Fruit fly (Drosophila melanogaster) whole organism, embryonic: ENCODE measurements around the gene Tdg.

Experiments
- CG10274 ChIP-seq: fragments of 200-800 bp; sonication (Bioruptor generic); optimal IDR thresholded peaks from 3 replicates; lab custom pipeline; 2017; ENCODE audit warnings: missing biosample characterization, mild to moderate bottlenecking, missing genetic modification characterization
- CG11093 ChIP-seq: fragments of 200-800 bp; sonication (Bioruptor generic); IDR thresholded peaks from 3 replicates; pipeline ENCODE4 v1.3.6; 2022; ENCODE audit warnings: missing biosample characterization, missing genetic modification characterization
- CG13287 ChIP-seq: fragments of 200-800 bp; sonication (Bioruptor generic); IDR thresholded peaks from 2 replicates; pipeline ENCODE4 v1.3.6; 2022; ENCODE audit warnings: missing biosample characterization, missing genetic modification characterization; ENCODE audit not compliant: partially characterized antibody
- CG13894 ChIP-seq: fragments of 200-800 bp; sonication (Bioruptor generic); optimal IDR thresholded peaks from 3 replicates; lab custom pipeline; 2018; ENCODE audit warnings: missing biosample characterization, mild to moderate bottlenecking, missing genetic modification characterization, moderate library complexity
- CG15479 ChIP-seq: fragments of 200-800 bp; sonication (Bioruptor generic); optimal IDR thresholded peaks from 3 replicates; lab custom pipeline; 2019; ENCODE audit warnings: missing biosample characterization, mild to moderate bottlenecking, missing genetic modification characterization, moderate library complexity
- CG17829 ChIP-seq: fragments of 200-800 bp; optimal IDR thresholded peaks from 2 replicates; lab custom pipeline; 2019; ENCODE audit warnings: missing biosample characterization, mild to moderate bottlenecking, missing genetic modification characterization, moderate library complexity
- CG17912 ChIP-seq: fragments of 200-800 bp; sonication (Bioruptor generic); optimal IDR thresholded peaks from 2 replicates; lab custom pipeline; 2018; ENCODE audit warnings: missing biosample characterization, mild to moderate bottlenecking, missing genetic modification characterization
- CG18011 ChIP-seq: fragments of 200-800 bp; sonication (Bioruptor generic); optimal IDR thresholded peaks from 2 replicates; lab custom pipeline; 2017; ENCODE audit warnings: missing biosample characterization, missing genetic modification characterization, mild to moderate bottlenecking, moderate library complexity, missing genotype
- CG31365 ChIP-seq: fragments of 200-800 bp; sonication (Bioruptor generic); optimal IDR thresholded peaks from 2 replicates; lab custom pipeline; 2018; ENCODE audit warnings: missing biosample characterization, mild to moderate bottlenecking, missing genetic modification characterization
- CG32772 ChIP-seq: fragments of 200-800 bp; sonication (Bioruptor generic); IDR thresholded peaks from 2 replicates; pipeline ENCODE4 v1.3.6; 2022; ENCODE audit warnings: missing biosample characterization, missing genetic modification characterization
- CG33213 ChIP-seq: fragments of 200-800 bp; sonication (Bioruptor generic); optimal IDR thresholded peaks from 3 replicates; lab custom pipeline; 2016; ENCODE audit warnings: missing biosample characterization, missing genetic modification characterization
- CG3995 ChIP-seq: fragments of 200-800 bp; sonication (Bioruptor generic); optimal IDR thresholded peaks from 3 replicates; lab custom pipeline; 2016; ENCODE audit warnings: missing biosample characterization, missing genetic modification characterization
- CG4854 ChIP-seq: fragments of 200-800 bp; sonication (Bioruptor generic); optimal IDR thresholded peaks from 2 replicates; lab custom pipeline; 2016; ENCODE audit warnings: missing biosample characterization, missing genetic modification characterization, inconsistent platforms
- CG6175 ChIP-seq: fragments of 200-800 bp; sonication (Bioruptor generic); IDR thresholded peaks from 3 replicates; pipeline ENCODE4 v1.3.6; 2022; ENCODE audit warnings: missing biosample characterization, missing genetic modification characterization
- CG7556 ChIP-seq: fragments of 200-800 bp; sonication (Bioruptor generic); optimal IDR thresholded peaks from 2 replicates; lab custom pipeline; 2017; ENCODE audit warnings: missing biosample characterization, mild to moderate bottlenecking, missing genetic modification characterization
- CG8290 ChIP-seq, 3 experiments: fragments of 200-800 bp; sonication (Bioruptor generic); optimal IDR thresholded peaks; 2 replicates each; lab custom pipeline; 2016 to 2019; ENCODE audit warnings: missing biosample characterization in 3 of 3, missing genetic modification characterization in 3 of 3, mild to moderate bottlenecking in 2 of 3, moderate library complexity in 1 of 3
- CG9609 ChIP-seq: fragments of 200-800 bp; sonication (Bioruptor generic); optimal IDR thresholded peaks from 3 replicates; lab custom pipeline; 2016; ENCODE audit warnings: missing biosample characterization, missing genetic modification characterization
- CG9727 ChIP-seq: fragments of 200-800 bp; sonication (Bioruptor generic); optimal IDR thresholded peaks from 3 replicates; lab custom pipeline; 2017; ENCODE audit warnings: missing biosample characterization, mild to moderate bottlenecking, missing genetic modification characterization
- CoRest ChIP-seq: fragments of 200-800 bp; sonication (Bioruptor generic); optimal IDR thresholded peaks from 3 replicates; lab custom pipeline; 2018; ENCODE audit warnings: missing biosample characterization, mild to moderate bottlenecking, missing genetic modification characterization, moderate library complexity
- D19A ChIP-seq: fragments of 200-800 bp; optimal IDR thresholded peaks from 3 replicates; lab custom pipeline; 2019; ENCODE audit warnings: missing biosample characterization, mild to moderate bottlenecking, missing genetic modification characterization, moderate library complexity
- Dbx ChIP-seq: fragments of 200-800 bp; sonication (Bioruptor generic); IDR thresholded peaks from 3 replicates; pipeline ENCODE4 v1.3.6; 2022; ENCODE audit warnings: missing biosample characterization, missing genetic modification characterization
- E2f1 ChIP-seq: fragments of 200-800 bp; sonication (Bioruptor generic); IDR thresholded peaks from 2 replicates; pipeline ENCODE4 v1.3.6; 2022; ENCODE audit warnings: missing biosample characterization, missing genetic modification characterization
- Fer1 ChIP-seq: fragments of 200-800 bp; sonication (Bioruptor generic); optimal IDR thresholded peaks from 2 replicates; lab custom pipeline; 2017; ENCODE audit warnings: missing biosample characterization, mild to moderate bottlenecking, missing genetic modification characterization
- HLH54F ChIP-seq: fragments of 200-800 bp; sonication (Bioruptor generic); optimal IDR thresholded peaks from 3 replicates; lab custom pipeline; 2016; ENCODE audit warnings: missing biosample characterization, missing genetic modification characterization
- Hand ChIP-seq: fragments of 200-800 bp; sonication (Bioruptor generic); optimal IDR thresholded peaks from 2 replicates; lab custom pipeline; 2017; ENCODE audit warnings: mild to moderate bottlenecking, missing biosample characterization, missing genetic modification reagents, missing genetic modification characterization
- Hmr ChIP-seq: fragments of 200-800 bp; sonication (Bioruptor generic); optimal IDR thresholded peaks from 3 replicates; lab custom pipeline; 2017; ENCODE audit warnings: mild to moderate bottlenecking, missing biosample characterization, missing genetic modification reagents, missing genetic modification characterization
- Pdp1 ChIP-seq, 2 experiments: fragments of 200-800 bp; sonication (Bioruptor generic); optimal IDR thresholded peaks; 3 replicates each; lab custom pipeline; 2016; ENCODE audit warnings: missing biosample characterization in 2 of 2, missing genetic modification characterization in 2 of 2, mild to moderate bottlenecking in 1 of 2, moderate library complexity in 1 of 2
- Scr ChIP-seq: fragments of 200-800 bp; sonication (Bioruptor generic); IDR thresholded peaks from 2 replicates; pipeline ENCODE4 v1.3.6; 2022; ENCODE audit warnings: missing biosample characterization, missing genetic modification characterization; ENCODE audit not compliant: partially characterized antibody
- Sox102F ChIP-seq: fragments of 200-800 bp; sonication (Bioruptor generic); optimal IDR thresholded peaks from 2 replicates; lab custom pipeline; 2018; ENCODE audit warnings: missing biosample characterization, mild to moderate bottlenecking, missing genetic modification characterization, moderate library complexity
- Spps ChIP-seq: fragments of 200-800 bp; sonication (Bioruptor generic); optimal IDR thresholded peaks from 2 replicates; lab custom pipeline; 2018; ENCODE audit warnings: missing biosample characterization, mild to moderate bottlenecking, missing genetic modification characterization
- abd-A ChIP-seq: fragments of 200-800 bp; sonication (Bioruptor generic); optimal IDR thresholded peaks from 3 replicates; lab custom pipeline; 2019; ENCODE audit warnings: missing biosample characterization, mild to moderate bottlenecking, missing genetic modification characterization, moderate library complexity
- ara ChIP-seq: fragments of 200-800 bp; sonication (Bioruptor generic); IDR thresholded peaks from 2 replicates; pipeline ENCODE4 v1.3.6; 2022; ENCODE audit warnings: missing biosample characterization, missing genetic modification characterization
- caup ChIP-seq: fragments of 200-800 bp; sonication (Bioruptor generic); optimal IDR thresholded peaks from 3 replicates; lab custom pipeline; 2017; ENCODE audit warnings: missing biosample characterization, mild to moderate bottlenecking, missing genetic modification characterization, moderate library complexity; ENCODE audit not compliant: severe bottlenecking
- cg ChIP-seq: fragments of 200-800 bp; sonication (Bioruptor generic); optimal IDR thresholded peaks from 3 replicates; lab custom pipeline; 2019; ENCODE audit warnings: missing biosample characterization, mild to moderate bottlenecking, missing genetic modification characterization, moderate library complexity
- chinmo ChIP-seq: fragments of 200-800 bp; sonication (Bioruptor generic); IDR thresholded peaks from 4 replicates; pipeline ENCODE4 v1.3.6; 2022; ENCODE audit warnings: missing biosample characterization, missing genetic modification characterization; ENCODE audit not compliant: partially characterized antibody
- crp ChIP-seq, 2 experiments: fragments of 200-800 bp; sonication (Bioruptor generic); optimal IDR thresholded peaks; 2 replicates in 1 of 2; 3 replicates in 1 of 2; lab custom pipeline; 2017; ENCODE audit warnings: missing biosample characterization in 2 of 2, missing genetic modification characterization in 2 of 2, mild to moderate bottlenecking in 1 of 2, moderate library complexity in 1 of 2
- da ChIP-seq: fragments of 200-800 bp; sonication (Bioruptor generic); optimal IDR thresholded peaks from 2 replicates; lab custom pipeline; 2016; ENCODE audit warnings: missing biosample characterization, missing genetic modification characterization
- danr ChIP-seq: fragments of 200-800 bp; sonication (Bioruptor generic); IDR thresholded peaks from 2 replicates; pipeline ENCODE4 v1.3.6; 2022; ENCODE audit warnings: missing biosample characterization, missing genetic modification characterization
- gsb-n ChIP-seq: fragments of 200-800 bp; sonication (Bioruptor generic); optimal IDR thresholded peaks from 3 replicates; lab custom pipeline; 2018; ENCODE audit warnings: missing biosample characterization, mild to moderate bottlenecking, missing genetic modification characterization
- lab ChIP-seq: fragments of 200-800 bp; sonication (Bioruptor generic); optimal IDR thresholded peaks from 3 replicates; lab custom pipeline; 2017; ENCODE audit warnings: missing biosample characterization, missing genetic modification characterization, mild to moderate bottlenecking, moderate library complexity, missing genetic modification reagents
- nerfin-2 ChIP-seq: fragments of 200-800 bp; sonication (Bioruptor generic); IDR thresholded peaks from 2 replicates; pipeline ENCODE4 v1.3.6; 2022; ENCODE audit warnings: missing biosample characterization, missing genetic modification characterization; ENCODE audit not compliant: partially characterized antibody
- salm ChIP-seq: fragments of 200-800 bp; sonication (Bioruptor generic); optimal IDR thresholded peaks from 2 replicates; lab custom pipeline; 2018; ENCODE audit warnings: missing biosample characterization, mild to moderate bottlenecking, missing genetic modification characterization
- sug ChIP-seq: fragments of 200-800 bp; optimal IDR thresholded peaks from 2 replicates; lab custom pipeline; 2019; ENCODE audit warnings: missing biosample characterization, mild to moderate bottlenecking, missing genetic modification characterization, moderate library complexity
- tio ChIP-seq: fragments of 200-800 bp; sonication (Bioruptor generic); optimal IDR thresholded peaks from 2 replicates; lab custom pipeline; 2017; ENCODE audit warnings: missing biosample characterization, missing genetic modification characterization, inconsistent platforms
- tup ChIP-seq: fragments of 200-800 bp; sonication (Bioruptor generic); optimal IDR thresholded peaks from 2 replicates; lab custom pipeline; 2016; ENCODE audit warnings: missing biosample characterization, mild to moderate bottlenecking, missing genetic modification characterization, moderate library complexity
- vnd ChIP-seq: fragments of 200-800 bp; sonication (Bioruptor generic); IDR thresholded peaks from 3 replicates; pipeline ENCODE4 v1.3.6; 2022; ENCODE audit warnings: missing biosample characterization, missing genetic modification characterization; ENCODE audit not compliant: partially characterized antibody
- vvl ChIP-seq: fragments of 200-800 bp; sonication (Bioruptor generic); IDR thresholded peaks from 2 replicates; pipeline ENCODE4 v1.3.6; 2022; ENCODE audit warnings: missing biosample characterization, missing genetic modification characterization
- zen ChIP-seq: fragments of 200-800 bp; sonication (Bioruptor generic); optimal IDR thresholded peaks from 3 replicates; lab custom pipeline; 2018; ENCODE audit warnings: missing biosample characterization, mild to moderate bottlenecking, missing genetic modification characterization, moderate library complexity

Tdg gene

DNA sequence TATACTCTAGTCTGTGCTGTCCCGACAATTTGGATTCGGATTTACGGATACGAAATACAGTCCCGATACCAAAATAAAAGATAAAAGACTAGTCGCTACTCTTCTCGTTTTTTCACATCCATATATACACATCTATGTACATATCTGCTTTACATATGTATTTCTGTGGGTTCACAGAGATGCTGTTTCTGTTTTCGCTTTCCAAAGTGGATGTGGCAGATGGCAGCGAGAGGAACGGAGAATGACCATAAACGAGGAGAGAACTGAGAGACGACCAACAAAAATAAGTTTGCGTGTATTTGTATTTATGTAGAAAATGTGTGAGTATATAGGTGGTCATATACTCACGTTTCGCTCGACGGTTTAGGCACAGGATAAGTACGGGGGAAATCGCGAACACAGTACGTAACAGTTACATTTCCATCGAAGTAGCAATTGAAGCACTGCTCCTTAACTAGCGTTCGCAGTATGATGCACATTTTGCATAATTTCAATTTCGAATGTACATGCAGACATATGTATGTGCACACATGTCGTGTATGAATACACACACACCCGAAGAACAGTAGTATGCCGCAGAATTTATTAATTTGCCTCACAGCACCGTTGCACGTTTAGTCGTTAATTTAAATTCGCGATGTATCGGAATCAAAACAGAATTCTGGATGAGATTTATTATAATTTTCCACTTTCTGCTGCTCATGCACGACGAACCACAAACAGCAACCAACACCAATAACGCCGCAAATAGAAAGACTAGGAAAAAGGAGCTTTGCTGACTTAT lies at the start of gene Tdg (continued):
- peak; percentile 83 for TF ChIP-seq CG13894 (tag; lab: Kevin White, UChicago)
- no peak for TF ChIP-seq nerfin-2 (GFP tag; lab: Robert Waterston, UW)
- no peak for TF ChIP-seq CG32772 (GFP tag; lab: Robert Waterston, UW)
- TF ChIP-seq caup (GFP tag; lab: Kevin White, UChicago) = no peak
- no peak for TF ChIP-seq CG17829 (tag; lab: Kevin White, UChicago)
- no peak for TF ChIP-seq CG31365 (tag; lab: Kevin White, UChicago)
- no peak for TF ChIP-seq lab
- no peak for TF ChIP-seq CG11093 (GFP tag; lab: Robert Waterston, UW)
- no peak for TF ChIP-seq vvl (GFP tag; lab: Robert Waterston, UW)
- TF ChIP-seq tio (GFP tag; lab: Kevin White, UChicago) = no peak
- TF ChIP-seq CG9727 (GFP tag; lab: Kevin White, UChicago) = no peak
- TF ChIP-seq CG4854 (GFP tag; lab: Kevin White, UChicago) = no peak
- TF ChIP-seq vnd (GFP tag; lab: Robert Waterston, UW) = no peak
- no peak for TF ChIP-seq CG13287 (GFP tag; lab: Robert Waterston, UW)
- no peak for TF ChIP-seq sug (tag; lab: Kevin White, UChicago)
- TF ChIP-seq Fer1 = no peak
- TF ChIP-seq CG6175 (GFP tag; lab: Robert Waterston, UW) = no peak
- no peak for TF ChIP-seq CG7556 (GFP tag; lab: Kevin White, UChicago)
- no peak for TF ChIP-seq CG9609
- no peak for TF ChIP-seq Dbx (GFP tag; lab: Robert Waterston, UW)
- TF ChIP-seq CG17912 (GFP tag; lab: Kevin White, UChicago) = no peak
- no peak for TF ChIP-seq CG3995 (GFP tag; lab: Kevin White, UChicago)
- TF ChIP-seq gsb-n = no peak
- TF ChIP-seq danr (GFP tag; lab: Robert Waterston, UW) = no peak
- TF ChIP-seq abd-A (tag; lab: Kevin White, UChicago) = no peak
- TF ChIP-seq Sox102F (GFP tag; lab: Kevin White, UChicago) = no peak
- no peak for TF ChIP-seq ara
- TF ChIP-seq Hmr (GFP tag; lab: Kevin White, UChicago) = no peak
- TF ChIP-seq Scr (GFP tag; lab: Robert Waterston, UW) = no peak
- TF ChIP-seq CoRest (tag; lab: Kevin White, UChicago) = no peak
- TF ChIP-seq HLH54F (GFP tag; lab: Kevin White, UChicago) = no peak
- TF ChIP-seq CG18011 (GFP tag; lab: Kevin White, UChicago) = no peak
- TF ChIP-seq Hand (GFP tag; lab: Kevin White, UChicago) = peak; percentile 8
- peak; percentile 34 for TF ChIP-seq CG15479
- TF ChIP-seq da = no peak
- TF ChIP-seq Spps (tag; lab: Kevin White, UChicago) = no peak
- TF ChIP-seq chinmo (GFP tag; lab: Robert Waterston, UW) = no peak
- no peak for TF ChIP-seq zen (tag; lab: Kevin White, UChicago)
- TF ChIP-seq CG10274 = no peak
- no peak for TF ChIP-seq salm (tag; lab: Kevin White, UChicago)
- TF ChIP-seq CG33213 (GFP tag; lab: Kevin White, UChicago) = no peak
- peak; percentile 77 for TF ChIP-seq D19A (tag; lab: Kevin White, UChicago)
- no peak for TF ChIP-seq tup
- peak in 1 of 2 experiments; percentile 42 for TF ChIP-seq Pdp1 (GFP tag; optimal IDR thresholded peaks at IDR 0.05; lab: Kevin White, UChicago)
- TF ChIP-seq E2f1 (GFP tag; lab: Robert Waterston, UW) = no peak
- no peak for TF ChIP-seq CG8290 (GFP tag; optimal IDR thresholded peaks at IDR 0.05; lab: Kevin White, UChicago)
- TF ChIP-seq CG8290 (tag; optimal IDR thresholded peaks at IDR 0.05; lab: Kevin White, UChicago) = peak in 1 of 2 experiments; percentile 25
- TF ChIP-seq crp (GFP tag; optimal IDR thresholded peaks at IDR 0.05; lab: Kevin White, UChicago) = no peak
- TF ChIP-seq cg (GFP tag; lab: Kevin White, UChicago) = peak; percentile 88
